Fruit fly (Drosophila melanogaster) whole organism, prepupa: Measurements from ENCODE around the gene mof.

Source experiments
- Blimp-1 ChIP-seq: fragments of 200-800 bp; sonication (Bioruptor generic); optimal IDR thresholded peaks from 3 replicates; lab custom pipeline; 2017; ENCODE audit warnings: missing biosample characterization, missing genetic modification characterization, mild to moderate bottlenecking, moderate library complexity, missing genetic modification reagents
- CG10631 ChIP-seq: fragments of 200-800 bp; sonication (Bioruptor generic); optimal IDR thresholded peaks from 2 replicates; lab custom pipeline; 2016; ENCODE audit warnings: missing biosample characterization, missing genetic modification characterization
- CG10669 ChIP-seq: fragments of 200-800 bp; sonication (Bioruptor generic); optimal IDR thresholded peaks from 3 replicates; lab custom pipeline; 2018; ENCODE audit warnings: missing biosample characterization, mild to moderate bottlenecking, missing genetic modification characterization, moderate library complexity
- CG11294 ChIP-seq: fragments of 200-800 bp; sonication (Bioruptor generic); IDR thresholded peaks from 2 replicates; pipeline ENCODE4 v1.3.6; 2022; ENCODE audit warnings: missing biosample characterization, missing genetic modification characterization
- CG11902 ChIP-seq: fragments of 200-800 bp; sonication (Bioruptor generic); optimal IDR thresholded peaks from 3 replicates; lab custom pipeline; 2016; ENCODE audit warnings: missing biosample characterization, missing genetic modification characterization
- CG15336 ChIP-seq: fragments of 200-800 bp; sonication (Bioruptor generic); IDR thresholded peaks from 2 replicates; pipeline ENCODE4 v1.3.6; 2022; ENCODE audit warnings: missing biosample characterization, missing genetic modification characterization
- CG16779 ChIP-seq: fragments of 200-800 bp; sonication (Bioruptor generic); optimal IDR thresholded peaks from 3 replicates; lab custom pipeline; 2017; ENCODE audit warnings: missing biosample characterization, mild to moderate bottlenecking, missing genetic modification characterization
- CG3032 ChIP-seq: fragments of 200-800 bp; optimal IDR thresholded peaks from 2 replicates; lab custom pipeline; 2019; ENCODE audit warnings: missing biosample characterization, mild to moderate bottlenecking, missing genetic modification characterization, moderate library complexity
- CG32006 ChIP-seq: fragments of 200-800 bp; sonication (Bioruptor generic); optimal IDR thresholded peaks from 3 replicates; lab custom pipeline; 2017; ENCODE audit warnings: missing biosample characterization, mild to moderate bottlenecking, missing genetic modification characterization
- CG34406 ChIP-seq: fragments of 200-800 bp; sonication (Bioruptor generic); optimal IDR thresholded peaks from 3 replicates; lab custom pipeline; 2016; ENCODE audit warnings: missing biosample characterization, missing genetic modification characterization
- CG3919 ChIP-seq: fragments of 200-800 bp; sonication (Bioruptor generic); optimal IDR thresholded peaks from 3 replicates; lab custom pipeline; 2016; ENCODE audit warnings: missing biosample characterization, missing genetic modification characterization
- CG4318 ChIP-seq: fragments of 200-800 bp; sonication (Bioruptor generic); optimal IDR thresholded peaks from 3 replicates; lab custom pipeline; 2017; ENCODE audit warnings: missing biosample characterization, mild to moderate bottlenecking, missing genetic modification characterization
- CG6163 ChIP-seq: fragments of 200-800 bp; sonication (Bioruptor generic); IDR thresholded peaks from 3 replicates; pipeline ENCODE4 v1.3.6; 2022; ENCODE audit warnings: missing biosample characterization, missing genetic modification characterization
- CG6276 ChIP-seq: fragments of 200-800 bp; sonication (Bioruptor generic); optimal IDR thresholded peaks from 2 replicates; lab custom pipeline; 2017; ENCODE audit warnings: missing biosample characterization, mild to moderate bottlenecking, missing genetic modification characterization
- CG6792 ChIP-seq: fragments of 200-800 bp; sonication (Bioruptor generic); optimal IDR thresholded peaks from 3 replicates; lab custom pipeline; 2016; ENCODE audit warnings: missing biosample characterization, missing genetic modification characterization
- CG6808 ChIP-seq: fragments of 200-800 bp; sonication (Bioruptor generic); optimal IDR thresholded peaks from 3 replicates; lab custom pipeline; 2017; ENCODE audit warnings: missing biosample characterization, missing genetic modification characterization, mild to moderate bottlenecking, moderate library complexity, missing genetic modification reagents
- CG6854 ChIP-seq: fragments of 200-800 bp; sonication (Bioruptor generic); optimal IDR thresholded peaks from 2 replicates; lab custom pipeline; 2017; ENCODE audit warnings: missing biosample characterization, mild to moderate bottlenecking, missing genetic modification characterization
- CG8119 ChIP-seq: fragments of 200-800 bp; sonication (Bioruptor generic); IDR thresholded peaks from 3 replicates; pipeline ENCODE4 v1.3.6; 2022; ENCODE audit warnings: missing biosample characterization, missing genetic modification characterization
- CG8632 ChIP-seq: fragments of 200-800 bp; sonication (Bioruptor generic); optimal IDR thresholded peaks from 3 replicates; lab custom pipeline; 2016; ENCODE audit warnings: missing biosample characterization, missing genetic modification characterization
- CG9139 ChIP-seq: fragments of 200-800 bp; sonication (Bioruptor generic); optimal IDR thresholded peaks from 3 replicates; lab custom pipeline; 2017; ENCODE audit warnings: missing biosample characterization, mild to moderate bottlenecking, missing genetic modification characterization
- Eip75B ChIP-seq: fragments of 200-800 bp; sonication (Bioruptor generic); optimal IDR thresholded peaks from 3 replicates; lab custom pipeline; 2016; ENCODE audit warnings: missing biosample characterization, missing genetic modification characterization
- Eip78C ChIP-seq: fragments of 200-800 bp; sonication (Bioruptor generic); peaks from one replicate; lab custom pipeline; 2016; ENCODE audit warnings: missing biosample characterization, missing genetic modification characterization
- Eip93F ChIP-seq: fragments of 200-800 bp; sonication (Bioruptor generic); optimal IDR thresholded peaks from 2 replicates; lab custom pipeline; 2016; ENCODE audit warnings: missing biosample characterization, mild to moderate bottlenecking, missing genetic modification characterization
- Ets96B ChIP-seq: fragments of 200-800 bp; optimal IDR thresholded peaks from 2 replicates; lab custom pipeline; 2019; ENCODE audit warnings: missing biosample characterization, mild to moderate bottlenecking, missing genetic modification characterization, moderate library complexity
- Gug ChIP-seq: fragments of 200-800 bp; sonication (Bioruptor generic); IDR thresholded peaks from 2 replicates; pipeline ENCODE4 v1.3.6; 2022; ENCODE audit warnings: missing biosample characterization, missing genetic modification characterization
- Hr38 ChIP-seq: sonication (Bioruptor generic); optimal IDR thresholded peaks from 2 replicates; lab custom pipeline; 2016; ENCODE audit warnings: missing biosample characterization, missing genetic modification characterization
- Hr39 ChIP-seq: fragments of 200-800 bp; sonication (Bioruptor generic); optimal IDR thresholded peaks from 2 replicates; lab custom pipeline; 2016; ENCODE audit warnings: missing biosample characterization, missing genetic modification characterization
- Hr4 ChIP-seq: fragments of 200-800 bp; sonication (Bioruptor generic); optimal IDR thresholded peaks from 3 replicates; lab custom pipeline; 2016; ENCODE audit warnings: missing biosample characterization, missing genetic modification characterization
- Lpt ChIP-seq: fragments of 200-800 bp; sonication (Bioruptor generic); optimal IDR thresholded peaks from 3 replicates; lab custom pipeline; 2016; ENCODE audit warnings: missing biosample characterization, missing genetic modification characterization
- OdsH ChIP-seq: fragments of 200-800 bp; sonication (Bioruptor generic); optimal IDR thresholded peaks from 3 replicates; lab custom pipeline; 2016; ENCODE audit warnings: missing biosample characterization, missing genetic modification characterization
- Sox102F ChIP-seq: fragments of 200-800 bp; sonication (Bioruptor generic); optimal IDR thresholded peaks from 2 replicates; lab custom pipeline; 2016; ENCODE audit warnings: missing biosample characterization, mild to moderate bottlenecking, missing genetic modification characterization
- Sox14 ChIP-seq: fragments of 200-800 bp; sonication (Bioruptor generic); optimal IDR thresholded peaks from 3 replicates; lab custom pipeline; 2016; ENCODE audit warnings: missing biosample characterization, missing genetic modification characterization
- Sox15 ChIP-seq: fragments of 200-800 bp; sonication (Bioruptor generic); optimal IDR thresholded peaks from 3 replicates; lab custom pipeline; 2016; ENCODE audit warnings: missing biosample characterization, missing genetic modification characterization
- achi ChIP-seq: fragments of 200-800 bp; sonication (Bioruptor generic); optimal IDR thresholded peaks from 3 replicates; lab custom pipeline; 2016; ENCODE audit warnings: missing biosample characterization, missing genetic modification characterization
- acj6 ChIP-seq: fragments of 200-800 bp; sonication (Bioruptor generic); optimal IDR thresholded peaks from 3 replicates; lab custom pipeline; 2016; ENCODE audit warnings: missing biosample characterization, missing genetic modification characterization
- dac ChIP-seq: fragments of 200-800 bp; sonication (Bioruptor generic); optimal IDR thresholded peaks from 2 replicates; lab custom pipeline; 2017; ENCODE audit warnings: missing biosample characterization, mild to moderate bottlenecking, missing genetic modification characterization
- dsx ChIP-seq: fragments of 200-800 bp; optimal IDR thresholded peaks from 3 replicates; lab custom pipeline; 2019; ENCODE audit warnings: missing biosample characterization, mild to moderate bottlenecking, missing genetic modification characterization, moderate library complexity; ENCODE audit not compliant: poor library complexity, severe bottlenecking
- eg ChIP-seq: fragments of 200-800 bp; sonication (Bioruptor generic); IDR thresholded peaks from 3 replicates; pipeline ENCODE4 v1.3.6; 2022; ENCODE audit warnings: missing biosample characterization, missing genetic modification characterization
- fd59A ChIP-seq: fragments of 200-800 bp; sonication (Bioruptor generic); optimal IDR thresholded peaks from 2 replicates; lab custom pipeline; 2017; ENCODE audit warnings: missing biosample characterization, mild to moderate bottlenecking, missing genetic modification characterization, missing genetic modification reagents
- fd85E ChIP-seq: fragments of 200-800 bp; sonication (Bioruptor generic); optimal IDR thresholded peaks from 3 replicates; lab custom pipeline; 2016; ENCODE audit warnings: missing biosample characterization, missing genetic modification characterization
- fkh ChIP-seq: fragments of 200-800 bp; sonication (Bioruptor generic); optimal IDR thresholded peaks from 3 replicates; lab custom pipeline; 2017; ENCODE audit warnings: missing biosample characterization, mild to moderate bottlenecking, missing genetic modification characterization, moderate library complexity
- lz ChIP-seq: fragments of 200-800 bp; sonication (Bioruptor generic); optimal IDR thresholded peaks from 3 replicates; lab custom pipeline; 2016; ENCODE audit warnings: missing biosample characterization, missing genetic modification characterization
- net ChIP-seq: fragments of 200-800 bp; sonication (Bioruptor generic); optimal IDR thresholded peaks from 3 replicates; lab custom pipeline; 2016; ENCODE audit warnings: missing biosample characterization, missing genetic modification characterization
- salr ChIP-seq, 2 experiments: fragments of 200-800 bp; sonication (Bioruptor generic); optimal IDR thresholded peaks; 3 replicates each; lab custom pipeline; 2016 to 2018; ENCODE audit warnings: missing biosample characterization in 2 of 2, missing genetic modification characterization in 2 of 2, mild to moderate bottlenecking in 1 of 2
- spab ChIP-seq: fragments of 200-800 bp; sonication (Bioruptor generic); optimal IDR thresholded peaks from 2 replicates; lab custom pipeline; 2017; ENCODE audit warnings: missing biosample characterization, mild to moderate bottlenecking, missing genetic modification characterization, missing genetic modification reagents
- ss ChIP-seq, 2 experiments: fragments of 200-800 bp; sonication (Bioruptor generic); optimal IDR thresholded peaks; 2 replicates in 1 of 2; 3 replicates in 1 of 2; lab custom pipeline; 2017 to 2018; ENCODE audit warnings: mild to moderate bottlenecking in 2 of 2, missing biosample characterization in 2 of 2, missing genetic modification characterization in 2 of 2, moderate library complexity in 1 of 2
- svp ChIP-seq: fragments of 200-800 bp; sonication (Bioruptor generic); peaks from one replicate; lab custom pipeline; 2016; ENCODE audit warnings: missing biosample characterization, missing genetic modification characterization
- topi ChIP-seq: fragments of 200-800 bp; sonication (Bioruptor generic); optimal IDR thresholded peaks from 3 replicates; lab custom pipeline; 2016; ENCODE audit warnings: missing biosample characterization, missing genetic modification characterization
- vri ChIP-seq: fragments of 200-800 bp; sonication (Bioruptor generic); optimal IDR thresholded peaks from 3 replicates; lab custom pipeline; 2016; ENCODE audit warnings: missing biosample characterization, mild to moderate bottlenecking, missing genetic modification characterization

Gene mof

DNA sequence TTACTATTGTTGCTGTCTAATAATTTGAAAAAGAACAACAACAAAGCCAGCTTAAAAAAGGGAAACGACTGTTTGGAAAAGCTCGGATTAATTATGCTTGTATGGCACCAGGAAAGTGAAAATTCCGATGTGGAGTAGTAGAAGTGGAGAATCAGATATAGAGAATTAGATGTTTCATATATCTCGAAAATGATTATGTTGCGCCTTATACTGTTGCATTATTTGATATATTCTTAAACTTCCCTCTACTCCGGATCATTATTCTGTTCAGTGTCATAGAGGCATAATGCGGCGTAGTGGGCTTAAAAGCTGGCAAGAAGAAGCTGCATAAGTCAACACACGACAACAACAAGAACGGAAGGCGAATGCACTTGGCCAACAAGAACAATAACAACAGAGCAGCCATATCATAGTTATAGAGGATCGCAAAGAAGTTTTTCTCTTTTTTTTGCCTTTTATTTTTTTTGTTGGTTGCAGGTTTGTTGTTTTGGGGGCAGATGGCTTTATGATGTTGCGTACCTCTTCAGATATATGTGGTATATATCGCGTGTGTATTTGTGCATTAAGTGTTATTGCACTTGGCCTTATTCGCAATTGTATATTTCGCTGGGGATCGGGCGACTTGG, 49.3 kb upstream of the mof start (continued):
- TF ChIP-seq topi (GFP tag; lab: Kevin White, UChicago) (peak; percentile 73), dsx (GFP tag; lab: Kevin White, UChicago) (peak; percentile 86), CG6276 (peak; percentile 86), net (peak; percentile 60), acj6 (peak; percentile 59), Gug (peak; percentile 85), CG9139 (peak; percentile 55), CG10669 (GFP tag; lab: Kevin White, UChicago) (peak; percentile 87), CG11902 (peak; percentile 44), CG8632 (GFP tag; lab: Kevin White, UChicago) (peak; percentile 49), CG3919 (peak; percentile 80), Sox102F (GFP tag; lab: Kevin White, UChicago) (peak; percentile 32), vri (GFP tag; lab: Kevin White, UChicago) (no peak)

DNA sequence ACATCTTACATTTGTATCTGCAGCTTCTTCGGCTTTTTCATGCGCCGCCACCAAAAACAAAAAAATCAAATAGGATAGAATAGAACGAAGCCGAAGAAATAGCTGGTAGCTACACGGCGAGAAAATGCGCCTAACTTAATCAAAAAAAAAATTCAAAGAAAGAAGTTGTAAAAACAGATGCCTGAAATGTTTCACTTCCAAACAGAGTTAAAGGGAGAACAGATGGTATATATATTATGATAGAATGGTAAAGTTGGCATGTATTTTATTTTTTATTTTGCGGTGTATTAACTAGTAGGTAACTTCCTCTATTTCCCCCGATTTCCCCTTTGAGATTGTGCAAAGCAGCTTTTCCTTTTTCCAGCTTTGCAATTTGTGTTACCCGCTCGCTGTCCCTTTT, 47.7 kb upstream of the mof start:
- TF ChIP-seq CG3919, result peak; percentile 56
- peak; percentile 75 for TF ChIP-seq CG10631
- no peak for TF ChIP-seq Sox15 (GFP tag; lab: Kevin White, UChicago)
- no peak for TF ChIP-seq CG6854 (GFP tag; lab: Kevin White, UChicago)
- TF ChIP-seq CG6163 (GFP tag; lab: Robert Waterston, UW), result peak; percentile 75; the same call in 2 of the 3 replicates
- TF ChIP-seq Eip78C, result peak; percentile 76
- no peak for TF ChIP-seq fkh (GFP tag; lab: Kevin White, UChicago)
- no peak for TF ChIP-seq CG11902
- peak; percentile 37 for TF ChIP-seq CG4318 (GFP tag; lab: Kevin White, UChicago)
- TF ChIP-seq Sox14 (GFP tag; lab: Kevin White, UChicago), result peak; percentile 63
- TF ChIP-seq vri (GFP tag; lab: Kevin White, UChicago), result no peak
- peak; percentile 72 for TF ChIP-seq CG15336 (GFP tag; lab: Robert Waterston, UW)
- peak; percentile 35 for TF ChIP-seq Eip75B (GFP tag; lab: Kevin White, UChicago)
- peak; percentile 31 for TF ChIP-seq net
- peak; percentile 54 for TF ChIP-seq OdsH (GFP tag; lab: Kevin White, UChicago)
- TF ChIP-seq CG16779, result peak; percentile 6
- peak; percentile 77 for TF ChIP-seq CG8119 (GFP tag; lab: Robert Waterston, UW)
- TF ChIP-seq fd85E, result no peak
- peak; percentile 56 for TF ChIP-seq CG6276
- no peak for TF ChIP-seq Eip93F (GFP tag; lab: Kevin White, UChicago)
- TF ChIP-seq acj6, result peak; percentile 37
- TF ChIP-seq CG32006, result peak; percentile 62
- TF ChIP-seq CG11294 (GFP tag; lab: Robert Waterston, UW), result no peak; the same call in 1 of the 2 replicates
- peak; percentile 65 for TF ChIP-seq achi (GFP tag; lab: Kevin White, UChicago)
- no peak for TF ChIP-seq lz (GFP tag; lab: Kevin White, UChicago)
- TF ChIP-seq CG6808 (GFP tag; lab: Kevin White, UChicago), result peak; percentile 17
- TF ChIP-seq Gug, result peak; percentile 68
- TF ChIP-seq svp (GFP tag; lab: Kevin White, UChicago), result no peak
- TF ChIP-seq spab, result no peak
- TF ChIP-seq ss (GFP tag; optimal IDR thresholded peaks at IDR 0.05; lab: Kevin White, UChicago), result no peak
- peak; percentile 71 for TF ChIP-seq Lpt (GFP tag; lab: Kevin White, UChicago)
- peak; percentile 33 for TF ChIP-seq CG6792 (GFP tag; lab: Kevin White, UChicago)
- no peak for TF ChIP-seq fd59A (GFP tag; lab: Kevin White, UChicago)
- TF ChIP-seq Hr4, result no peak
- no peak for TF ChIP-seq dac (GFP tag; lab: Kevin White, UChicago)
- TF ChIP-seq Hr38 (GFP tag; lab: Kevin White, UChicago), result no peak
- no peak for TF ChIP-seq CG3032 (tag; lab: Kevin White, UChicago)
- TF ChIP-seq Ets96B, result peak; percentile 7
- TF ChIP-seq Hr39 (GFP tag; lab: Kevin White, UChicago), result no peak
- TF ChIP-seq eg (GFP tag; lab: Robert Waterston, UW), result peak; percentile 65
- no peak for TF ChIP-seq CG34406 (GFP tag; lab: Kevin White, UChicago)
- no peak for TF ChIP-seq Blimp-1 (GFP tag; lab: Kevin White, UChicago)
- TF ChIP-seq salr (GFP tag; optimal IDR thresholded peaks at IDR 0.05; lab: Kevin White, UChicago), result peak in 1 of 2 experiments; percentile 58
